Fruit fly (Drosophila melanogaster) whole organism, adult: Measurements from ENCODE around the gene Elovl7.

ENCODE experiments used
- CG7045 ChIP-seq: fragments of 200-800 bp; sonication (Bioruptor generic); optimal IDR thresholded peaks from 2 replicates; lab custom pipeline; 2017; ENCODE audit warnings: missing biosample characterization, mild to moderate bottlenecking, missing genetic modification characterization
- Hr96 ChIP-seq: fragments of 200-800 bp; sonication (Bioruptor generic); optimal IDR thresholded peaks from 2 replicates; lab custom pipeline; 2016; ENCODE audit warnings: missing biosample characterization, missing genetic modification characterization
- Mnt ChIP-seq: fragments of 200-800 bp; sonication (Bioruptor generic); optimal IDR thresholded peaks from 2 replicates; lab custom pipeline; 2016; ENCODE audit warnings: missing biosample characterization, mild to moderate bottlenecking, missing genetic modification characterization
- ovo ChIP-seq: fragments of 200-800 bp; sonication (Bioruptor generic); optimal IDR thresholded peaks from 2 replicates; lab custom pipeline; 2016; ENCODE audit warnings: missing biosample characterization, missing genetic modification characterization

dm6 chr3R:8001074-8001669 lies 5.5 kb upstream of the Elovl7 start, which contains the start of the genes Kmn2 and CG2698:
- no peak for TF ChIP-seq Hr96 (GFP tag; lab: Kevin White, UChicago)
- peak; percentile 88 for TF ChIP-seq Mnt (GFP tag; lab: Kevin White, UChicago)
- TF ChIP-seq ovo, result peak; percentile 93
- TF ChIP-seq CG7045 (GFP tag; lab: Kevin White, UChicago), result peak; percentile 96
